Fruit fly (Drosophila melanogaster) S2 (cell line): ENCODE measurements around the gene CG17129.

Experiments
- CG8478 ChIP-seq: fragments of >200 bp; optimal IDR thresholded peaks from 2 replicates; lab custom pipeline; 2018
- CTCF ChIP-seq, 2 experiments: fragments of >200 bp; optimal IDR thresholded peaks; 2 replicates each; lab custom pipeline; 2018

dm6 chr3L:680258-680657 lies at the start of gene CG17129:
- TF ChIP-seq CTCF (optimal IDR thresholded peaks at IDR 0.05; lab: Kevin White, UChicago) (no peak), CG8478 (lab: Kevin White, UChicago) (no peak)
